Worm (Caenorhabditis elegans) whole organism, mixed stage, embryonic: ENCODE measurements around the gene seu-1.

ENCODE experiments used
- lin-13 ChIP-seq: fragments of 150-350 bp; optimal IDR thresholded peaks from 2 replicates; lab custom pipeline; 2014; ENCODE audit warnings: missing biosample characterization, missing genetic modification characterization
- mab-5 ChIP-seq: fragments of 150-350 bp; optimal IDR thresholded peaks from 2 replicates; lab custom pipeline; 2014; ENCODE audit warnings: missing biosample characterization, missing genetic modification characterization
- nhr-12 ChIP-seq: fragments of 150-350 bp; optimal IDR thresholded peaks from 2 replicates; lab custom pipeline; 2014; ENCODE audit warnings: missing biosample characterization, missing genetic modification characterization
- nhr-237 ChIP-seq: fragments of 150-350 bp; optimal IDR thresholded peaks from 2 replicates; lab custom pipeline; 2014; ENCODE audit warnings: missing biosample characterization, missing genetic modification characterization
- nhr-28 ChIP-seq: fragments of 150-350 bp; optimal IDR thresholded peaks from 2 replicates; lab custom pipeline; 2014; ENCODE audit warnings: missing biosample characterization, missing genetic modification characterization
- nhr-76 ChIP-seq: sonication (generic microtip); optimal IDR thresholded peaks from 2 replicates; lab custom pipeline; 2017; ENCODE audit warnings: missing biosample characterization, missing genetic modification characterization
- pha-4 ChIP-seq: fragments of 150-350 bp; optimal IDR thresholded peaks from 2 replicates; lab custom pipeline; 2018; ENCODE audit warnings: missing biosample characterization, missing genetic modification reagents, missing genetic modification characterization
- snpc-4 ChIP-seq: fragments of 150-350 bp; optimal IDR thresholded peaks from 2 replicates; lab custom pipeline; 2014; ENCODE audit warnings: missing biosample characterization, missing genetic modification characterization
- sptf-1 ChIP-seq: sonication (generic microtip); optimal IDR thresholded peaks from 2 replicates; lab custom pipeline; 2017; ENCODE audit warnings: mild to moderate bottlenecking, missing genetic modification characterization, moderate library complexity, missing compliant biosample characterization

ce11 chrIV:6330790-6331189 lies 1.4 kb downstream of the seu-1 start:
- TF ChIP-seq pha-4 (tag; lab: Kevin White, UChicago) (no peak), nhr-237 (tag; lab: Kevin White, UChicago) (no peak), lin-13 (no peak), nhr-28 (tag; lab: Kevin White, UChicago) (no peak), snpc-4 (no peak), mab-5 (tag; lab: Kevin White, UChicago) (no peak), nhr-12 (tag; lab: Kevin White, UChicago) (no peak), nhr-76 (no peak), sptf-1 (tag; lab: Kevin White, UChicago) (no peak)
